Worm (Caenorhabditis elegans): ENCODE results near the gene T09A5.15.

DNA sequence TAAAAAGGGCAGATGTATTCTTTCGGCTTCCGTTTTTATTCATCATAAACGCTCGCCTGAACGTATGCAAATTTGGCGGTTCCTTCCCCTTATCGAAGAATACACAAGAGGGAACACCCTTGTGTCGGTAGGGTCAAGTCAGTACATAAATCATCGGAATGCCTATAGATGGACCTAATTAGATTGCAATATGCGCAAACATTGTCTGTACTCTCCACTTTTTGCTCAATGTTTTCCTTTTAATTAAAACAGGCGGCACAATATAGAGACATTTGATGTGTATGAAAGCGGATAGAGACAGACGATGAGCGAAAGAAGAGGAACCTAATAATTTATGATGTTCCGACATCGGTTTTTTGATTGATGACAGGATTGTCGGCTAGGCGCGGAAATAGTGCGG, 43.5 kb upstream of the T09A5.15 start:
- TF ChIP-seq pha-4 (tag; optimal IDR thresholded peaks at IDR 0.05) (no peak), daf-12 (tag; optimal IDR thresholded peaks at IDR 0.05) (no peak), skn-1 (tag; optimal IDR thresholded peaks at IDR 0.05) (no peak), nhr-77 (tag; optimal IDR thresholded peaks at IDR 0.05) (no peak), ZK546.5 (tag; optimal IDR thresholded peaks at IDR 0.05) (no peak), egl-27 (tag; optimal IDR thresholded peaks at IDR 0.05) (no peak), elt-1 (tag; optimal IDR thresholded peaks at IDR 0.05) (no peak), fkh-10 (GFP tag; optimal IDR thresholded peaks at IDR 0.05) (no peak), fos-1 (tag; optimal IDR thresholded peaks at IDR 0.05) (no peak), nhr-237 (tag; optimal IDR thresholded peaks at IDR 0.05) (no peak), nhr-28 (tag; optimal IDR thresholded peaks at IDR 0.05) (no peak)

Measured in whole organism, L3 larva.